Fruit fly (Drosophila melanogaster): Measurements from ENCODE around the gene CG4942.

DNA sequence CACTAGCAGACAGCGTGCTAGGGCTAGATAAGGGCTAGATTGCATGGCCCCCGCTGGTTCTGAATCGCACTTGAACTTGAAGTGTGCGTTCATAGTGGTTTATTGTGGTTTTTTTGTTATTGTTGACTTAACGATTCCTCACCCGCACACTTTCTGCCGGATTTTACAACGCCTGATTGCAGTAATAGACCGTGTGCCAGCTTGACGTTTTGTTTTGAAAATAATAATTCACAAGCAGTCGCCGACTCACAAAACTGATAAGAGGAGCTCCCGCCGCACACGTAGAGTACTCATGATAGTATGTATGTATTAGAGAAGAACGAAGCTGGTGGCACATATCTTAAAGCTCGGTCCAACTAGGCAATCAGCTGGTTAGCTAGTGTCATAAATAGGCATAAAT, 22.8 kb downstream of the CG4942 start:
- TF ChIP-seq EcR (GFP tag; optimal IDR thresholded peaks at IDR 0.05) (no peak), CG10348 (GFP tag; IDR thresholded peaks at IDR 0.05) (no peak), Ets98B (GFP tag; IDR thresholded peaks at IDR 0.05) (no peak), CG9948 (tag; optimal IDR thresholded peaks at IDR 0.05) (no peak), CG12605 (GFP tag; IDR thresholded peaks at IDR 0.05) (no peak)
